Worm (Caenorhabditis elegans) whole organism, midembryonic: ENCODE results near the gene acr-2.

Source experiments
- flt-1 ChIP-seq: fragments of 200-800 bp; sonication (Bioruptor generic); IDR thresholded peaks from 2 replicates; pipeline ENCODE4 v1.3.6; 2022; ENCODE audit warnings: missing genetic modification characterization, missing compliant biosample characterization
- ztf-29 ChIP-seq: fragments of 200-800 bp; sonication (Bioruptor generic); IDR thresholded peaks from 2 replicates; pipeline ENCODE4 v1.3.6; 2022; ENCODE audit warnings: missing genetic modification reagents, missing genetic modification characterization, missing compliant biosample characterization

DNA sequence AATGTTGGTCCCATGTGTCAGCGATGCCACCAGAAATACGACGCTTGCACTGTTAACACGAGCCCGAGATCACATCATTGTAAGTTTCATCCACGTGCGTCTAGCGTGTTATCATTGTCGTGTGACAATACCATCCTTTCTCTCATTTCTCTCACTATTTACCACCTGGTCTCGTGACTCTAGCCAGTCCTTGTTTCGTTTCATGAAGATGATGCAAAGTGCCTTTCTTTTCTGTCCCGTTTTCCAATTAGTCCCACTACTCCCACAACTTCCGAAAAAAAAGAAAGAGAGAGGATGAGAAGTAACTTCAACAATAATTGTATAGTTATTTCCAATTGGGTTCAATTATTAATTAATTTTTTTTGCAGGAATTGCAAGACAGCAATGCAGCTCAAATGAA is 40.5 kb downstream of the acr-2 start:
- no peak for TF ChIP-seq flt-1 (GFP tag; lab: Robert Waterston, UW)
- TF ChIP-seq ztf-29 (GFP tag; lab: Robert Waterston, UW), result no peak
